Worm (Caenorhabditis elegans): ENCODE data around the gene cest-7.

DNA sequence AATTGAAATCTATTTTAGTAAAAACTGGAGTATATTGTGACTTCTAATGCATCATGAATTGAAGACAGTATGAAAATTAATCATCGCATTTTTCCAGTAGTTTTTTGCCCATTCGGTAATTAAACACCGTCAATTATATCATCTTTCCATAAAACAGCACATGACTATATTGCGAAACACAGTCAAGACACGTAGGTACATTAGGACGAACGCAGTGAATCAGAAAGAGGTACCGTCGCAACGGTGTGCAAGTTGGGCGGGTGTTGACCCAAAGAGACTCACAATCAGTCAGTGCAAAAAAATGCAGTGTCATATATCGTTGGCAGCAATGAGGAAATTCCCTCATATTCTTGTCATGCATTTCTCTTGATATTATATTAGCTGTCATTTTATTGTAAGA, 4.7 kb downstream of the cest-7 start:
- no peak for TF ChIP-seq tbx-8 (GFP tag; optimal IDR thresholded peaks at IDR 0.05)
- TF ChIP-seq elt-3 (tag; optimal IDR thresholded peaks at IDR 0.05): no peak
- no peak for TF ChIP-seq ceh-39 (tag; optimal IDR thresholded peaks at IDR 0.05)
- TF ChIP-seq snpc-4 (tag; optimal IDR thresholded peaks at IDR 0.05): no peak
- no peak for TF ChIP-seq lsy-2 (tag; optimal IDR thresholded peaks at IDR 0.05)
- no peak for TF ChIP-seq nhr-28 (tag; optimal IDR thresholded peaks at IDR 0.05)
- TF ChIP-seq unc-39 (tag; optimal IDR thresholded peaks at IDR 0.05): no peak

All from whole organism, mixed stage, embryonic.